Worm (Caenorhabditis elegans) whole organism, L2 larva: ENCODE results near the gene scrm-5.

Experiments
- R02D3.7 ChIP-seq: fragments of 150-350 bp; optimal IDR thresholded peaks from 2 replicates; lab custom pipeline; 2014; ENCODE audit warnings: missing biosample characterization, missing genetic modification characterization
- ceh-16 ChIP-seq: fragments of 150-350 bp; optimal IDR thresholded peaks from 2 replicates; lab custom pipeline; 2014; ENCODE audit warnings: missing biosample characterization, missing genetic modification characterization
- dmd-4 ChIP-seq: sonication (generic microtip); optimal IDR thresholded peaks from 2 replicates; lab custom pipeline; 2017; ENCODE audit warnings: missing biosample characterization, missing genetic modification characterization
- ztf-11 ChIP-seq: sonication (generic microtip); optimal IDR thresholded peaks from 2 replicates; lab custom pipeline; 2017; ENCODE audit warnings: missing biosample characterization, missing genetic modification characterization

ce11 chrIV:4115634-4116033 is 46.6 kb upstream of the scrm-5 start, which contains the start of the genes F49F1.4 and F49F1.2:
- no peak for TF ChIP-seq ceh-16 (tag; lab: Kevin White, UChicago)
- TF ChIP-seq dmd-4, result no peak
- TF ChIP-seq ztf-11 (tag; lab: Kevin White, UChicago), result no peak
- no peak for TF ChIP-seq R02D3.7
